Fruit fly (Drosophila melanogaster) whole organism, embryonic: Measurements from ENCODE around the gene BBS1.

Experiments used
- Antp ChIP-seq: fragments of 200-800 bp; sonication (Bioruptor generic); optimal IDR thresholded peaks from 3 replicates; lab custom pipeline; 2016; ENCODE audit warnings: missing biosample characterization, missing genetic modification characterization
- Blimp-1 ChIP-seq: fragments of 200-800 bp; sonication (Bioruptor generic); optimal IDR thresholded peaks from 3 replicates; lab custom pipeline; 2018; ENCODE audit warnings: missing biosample characterization, missing genetic modification characterization, mild to moderate bottlenecking, moderate library complexity, missing genetic modification reagents
- CG10431 ChIP-seq: fragments of 200-800 bp; sonication (Bioruptor generic); optimal IDR thresholded peaks from 3 replicates; lab custom pipeline; 2018; ENCODE audit warnings: missing biosample characterization, mild to moderate bottlenecking, missing genetic modification characterization
- CG11504 ChIP-seq: fragments of 200-800 bp; sonication (Bioruptor generic); optimal IDR thresholded peaks from 3 replicates; lab custom pipeline; 2019; ENCODE audit warnings: missing biosample characterization, mild to moderate bottlenecking, missing genetic modification characterization, moderate library complexity
- CG12219 ChIP-seq: fragments of 200-800 bp; sonication (Bioruptor generic); optimal IDR thresholded peaks from 3 replicates; lab custom pipeline; 2018; ENCODE audit warnings: missing biosample characterization, mild to moderate bottlenecking, missing genetic modification characterization
- CG12942 ChIP-seq: fragments of 200-800 bp; sonication (Bioruptor generic); optimal IDR thresholded peaks from 3 replicates; lab custom pipeline; 2016; ENCODE audit warnings: missing biosample characterization, missing genetic modification characterization
- CG13424 ChIP-seq: fragments of 200-800 bp; sonication (Bioruptor generic); optimal IDR thresholded peaks from 2 replicates; lab custom pipeline; 2019; ENCODE audit warnings: missing biosample characterization, mild to moderate bottlenecking, missing genetic modification characterization, moderate library complexity
- CG1603 ChIP-seq: fragments of 200-800 bp; sonication (Bioruptor generic); optimal IDR thresholded peaks from 2 replicates; lab custom pipeline; 2019; ENCODE audit warnings: missing biosample characterization, mild to moderate bottlenecking, missing genetic modification characterization, moderate library complexity
- CG17359 ChIP-seq: fragments of 200-800 bp; sonication (Bioruptor generic); optimal IDR thresholded peaks from 3 replicates; lab custom pipeline; 2018; ENCODE audit warnings: missing biosample characterization, mild to moderate bottlenecking, missing genetic modification characterization, moderate library complexity
- CG17361 ChIP-seq: fragments of 200-800 bp; sonication (Bioruptor generic); IDR thresholded peaks from 3 replicates; pipeline ENCODE4 v1.3.6; 2022; ENCODE audit warnings: missing biosample characterization, missing genetic modification characterization
- CG18011 ChIP-seq: fragments of 200-800 bp; sonication (Bioruptor generic); optimal IDR thresholded peaks from 2 replicates; lab custom pipeline; 2017; ENCODE audit warnings: missing biosample characterization, missing genetic modification characterization, mild to moderate bottlenecking, moderate library complexity, missing genotype
- CG2678 ChIP-seq: fragments of 200-800 bp; sonication (Bioruptor generic); optimal IDR thresholded peaks from 3 replicates; lab custom pipeline; 2019; ENCODE audit warnings: missing biosample characterization, mild to moderate bottlenecking, missing genetic modification characterization, moderate library complexity
- CG2712 ChIP-seq: fragments of 200-800 bp; optimal IDR thresholded peaks from 3 replicates; lab custom pipeline; 2019; ENCODE audit warnings: missing biosample characterization, mild to moderate bottlenecking, missing genetic modification characterization, moderate library complexity
- CG30020 ChIP-seq: fragments of 200-800 bp; optimal IDR thresholded peaks from 2 replicates; lab custom pipeline; 2019; ENCODE audit warnings: missing biosample characterization, mild to moderate bottlenecking, missing genetic modification characterization, moderate library complexity
- CG3407 ChIP-seq: fragments of 200-800 bp; sonication (Bioruptor generic); optimal IDR thresholded peaks from 2 replicates; lab custom pipeline; 2018; ENCODE audit warnings: missing biosample characterization, mild to moderate bottlenecking, missing genetic modification characterization
- CG7839 ChIP-seq: fragments of 200-800 bp; sonication (Bioruptor generic); optimal IDR thresholded peaks from 3 replicates; lab custom pipeline; 2018; ENCODE audit warnings: missing biosample characterization, mild to moderate bottlenecking, missing genetic modification characterization, moderate library complexity
- Camta ChIP-seq: fragments of 200-800 bp; sonication (Bioruptor generic); optimal IDR thresholded peaks from 2 replicates; lab custom pipeline; 2016; ENCODE audit warnings: missing biosample characterization, missing genetic modification characterization
- Chrac-16 ChIP-seq: fragments of 200-800 bp; sonication (Bioruptor generic); optimal IDR thresholded peaks from 3 replicates; lab custom pipeline; 2016; ENCODE audit warnings: missing biosample characterization, missing genetic modification characterization
- MBD-R2 ChIP-seq: fragments of 200-800 bp; sonication (Bioruptor generic); IDR thresholded peaks from 2 replicates; pipeline ENCODE4 v1.3.6; 2022; ENCODE audit warnings: missing biosample characterization, missing genetic modification characterization
- Med ChIP-seq: fragments of 200-800 bp; sonication (Bioruptor generic); peaks from one replicate; lab custom pipeline; 2016; ENCODE audit warnings: missing biosample characterization, missing genetic modification characterization, mild to moderate bottlenecking, inconsistent platforms, moderate library complexity
- Mes4 ChIP-seq: fragments of 200-800 bp; sonication (Bioruptor generic); optimal IDR thresholded peaks from 2 replicates; lab custom pipeline; 2016; ENCODE audit warnings: missing biosample characterization, missing genetic modification characterization
- Oli ChIP-seq: fragments of 200-800 bp; sonication (Bioruptor generic); optimal IDR thresholded peaks from 2 replicates; lab custom pipeline; 2018; ENCODE audit warnings: missing biosample characterization, mild to moderate bottlenecking, missing genetic modification characterization, moderate library complexity
- Sox102F ChIP-seq: fragments of 200-800 bp; sonication (Bioruptor generic); optimal IDR thresholded peaks from 2 replicates; lab custom pipeline; 2018; ENCODE audit warnings: missing biosample characterization, mild to moderate bottlenecking, missing genetic modification characterization, moderate library complexity
- Taf1 ChIP-seq: fragments of 200-800 bp; sonication (Bioruptor generic); IDR thresholded peaks from 2 replicates; pipeline ENCODE4 v1.3.6; 2022; ENCODE audit warnings: missing biosample characterization, missing genetic modification characterization
- Xbp1 ChIP-seq: fragments of 200-800 bp; sonication (Bioruptor generic); optimal IDR thresholded peaks from 3 replicates; lab custom pipeline; 2016; ENCODE audit warnings: missing biosample characterization, mild to moderate bottlenecking, missing genetic modification characterization
- Xrp1 ChIP-seq: fragments of 200-800 bp; sonication (Bioruptor generic); IDR thresholded peaks from 2 replicates; pipeline ENCODE4 v1.3.6; 2022; ENCODE audit warnings: missing biosample characterization, missing genetic modification characterization
- bsh ChIP-seq, 2 experiments: fragments of 200-800 bp; sonication (Bioruptor generic); optimal IDR thresholded peaks; 2 replicates each; lab custom pipeline; 2017 to 2018; ENCODE audit warnings: mild to moderate bottlenecking in 2 of 2, missing biosample characterization in 2 of 2, missing genetic modification characterization in 2 of 2, moderate library complexity in 1 of 2
- caup ChIP-seq: fragments of 200-800 bp; sonication (Bioruptor generic); optimal IDR thresholded peaks from 3 replicates; lab custom pipeline; 2017; ENCODE audit warnings: missing biosample characterization, mild to moderate bottlenecking, missing genetic modification characterization, moderate library complexity; ENCODE audit not compliant: severe bottlenecking
- chinmo ChIP-seq: fragments of 200-800 bp; sonication (Bioruptor generic); IDR thresholded peaks from 4 replicates; pipeline ENCODE4 v1.3.6; 2022; ENCODE audit warnings: missing biosample characterization, missing genetic modification characterization; ENCODE audit not compliant: partially characterized antibody
- dmrt99B ChIP-seq: fragments of 200-800 bp; sonication (Bioruptor generic); optimal IDR thresholded peaks from 2 replicates; lab custom pipeline; 2018; ENCODE audit warnings: missing biosample characterization, mild to moderate bottlenecking, missing genetic modification characterization, moderate library complexity
- dysf ChIP-seq: fragments of 200-800 bp; sonication (Bioruptor generic); IDR thresholded peaks from 3 replicates; pipeline ENCODE4 v1.3.6; 2022; ENCODE audit warnings: missing biosample characterization, missing genetic modification characterization
- emc ChIP-seq: fragments of 200-800 bp; sonication (Bioruptor generic); optimal IDR thresholded peaks from 2 replicates; lab custom pipeline; 2016; ENCODE audit warnings: missing biosample characterization, missing genetic modification characterization
- ewg ChIP-seq: fragments of 200-800 bp; sonication (Bioruptor generic); optimal IDR thresholded peaks from 3 replicates; lab custom pipeline; 2017; ENCODE audit warnings: mild to moderate bottlenecking, missing biosample characterization, missing genetic modification reagents, missing genetic modification characterization
- fd3F ChIP-seq: fragments of 200-800 bp; sonication (Bioruptor generic); optimal IDR thresholded peaks from 2 replicates; lab custom pipeline; 2018; ENCODE audit warnings: missing biosample characterization, mild to moderate bottlenecking, missing genetic modification characterization, moderate library complexity
- fru ChIP-seq: fragments of >200 bp; optimal IDR thresholded peaks from 2 replicates; lab custom pipeline; 2017
- fu2 ChIP-seq: fragments of 200-800 bp; sonication (Bioruptor generic); optimal IDR thresholded peaks from 2 replicates; lab custom pipeline; 2016; ENCODE audit warnings: missing biosample characterization, missing genetic modification characterization
- gcm ChIP-seq: fragments of 200-800 bp; sonication (Bioruptor generic); optimal IDR thresholded peaks from 2 replicates; lab custom pipeline; 2019; ENCODE audit warnings: missing biosample characterization, mild to moderate bottlenecking, missing genetic modification characterization, moderate library complexity
- grau ChIP-seq: fragments of 200-800 bp; optimal IDR thresholded peaks from 3 replicates; lab custom pipeline; 2019; ENCODE audit warnings: missing biosample characterization, mild to moderate bottlenecking, missing genetic modification characterization, moderate library complexity
- ind ChIP-seq: fragments of 200-800 bp; sonication (Bioruptor generic); optimal IDR thresholded peaks from 3 replicates; lab custom pipeline; 2016; ENCODE audit warnings: missing biosample characterization, missing genetic modification characterization
- lmd ChIP-seq: fragments of 200-800 bp; sonication (Bioruptor generic); IDR thresholded peaks from 2 replicates; pipeline ENCODE4 v1.3.6; 2022; ENCODE audit warnings: missing biosample characterization, missing genetic modification characterization
- mirr ChIP-seq: fragments of 200-800 bp; sonication (Bioruptor generic); optimal IDR thresholded peaks from 3 replicates; lab custom pipeline; 2018; ENCODE audit warnings: missing biosample characterization, mild to moderate bottlenecking, missing genetic modification characterization
- nmo ChIP-seq: fragments of 200-800 bp; sonication (Bioruptor generic); optimal IDR thresholded peaks from 2 replicates; lab custom pipeline; 2018; ENCODE audit warnings: missing biosample characterization, mild to moderate bottlenecking, missing genetic modification characterization, moderate library complexity
- odd ChIP-seq: fragments of 200-800 bp; sonication (Bioruptor generic); optimal IDR thresholded peaks from 2 replicates; lab custom pipeline; 2017; ENCODE audit warnings: missing biosample characterization, mild to moderate bottlenecking, missing genetic modification characterization
- phol ChIP-seq: fragments of 200-800 bp; sonication (Bioruptor generic); optimal IDR thresholded peaks from 3 replicates; lab custom pipeline; 2018; ENCODE audit warnings: missing biosample characterization, mild to moderate bottlenecking, missing genetic modification characterization, moderate library complexity
- sisA ChIP-seq: fragments of 200-800 bp; sonication (Bioruptor generic); IDR thresholded peaks from 2 replicates; pipeline ENCODE4 v1.3.6; 2022; ENCODE audit warnings: missing biosample characterization, missing genetic modification characterization
- so ChIP-seq: fragments of 200-800 bp; sonication (Bioruptor generic); IDR thresholded peaks from 3 replicates; pipeline ENCODE4 v1.3.6; 2022; ENCODE audit warnings: missing biosample characterization, missing genetic modification characterization
- tgo ChIP-seq: fragments of 200-800 bp; sonication (Bioruptor generic); IDR thresholded peaks from 3 replicates; pipeline ENCODE4 v1.3.6; 2022; ENCODE audit warnings: missing biosample characterization, missing genetic modification characterization
- unpg ChIP-seq: fragments of 200-800 bp; sonication (Bioruptor generic); optimal IDR thresholded peaks from 3 replicates; lab custom pipeline; 2018; ENCODE audit warnings: missing biosample characterization, mild to moderate bottlenecking, missing genetic modification characterization, moderate library complexity
- zfh1 ChIP-seq: fragments of 200-800 bp; sonication (Bioruptor generic); IDR thresholded peaks from 3 replicates; pipeline ENCODE4 v1.3.6; 2022; ENCODE audit warnings: missing biosample characterization, missing genetic modification characterization
- zfh2 ChIP-seq: fragments of 200-800 bp; sonication (Bioruptor generic); optimal IDR thresholded peaks from 2 replicates; lab custom pipeline; 2016; ENCODE audit warnings: missing biosample characterization, missing genetic modification characterization

BBS1 gene

dm6 chr3L:7105693-7106092 lies 20.0 kb upstream of the BBS1 start (continued):
- peak in 1 of 2 experiments; percentile 37 for TF ChIP-seq bsh (GFP tag; optimal IDR thresholded peaks at IDR 0.05; lab: Kevin White, UChicago)
- peak; percentile 17 for TF ChIP-seq CG2712 (tag; lab: Kevin White, UChicago)
- peak; percentile 8 for TF ChIP-seq CG7839 (tag; lab: Kevin White, UChicago)
- 0 out of 2 replicates have a peak, but pooled peaks have one; percentile 8 for TF ChIP-seq sisA (GFP tag; lab: Robert Waterston, UW)
- TF ChIP-seq CG30020 (tag; lab: Kevin White, UChicago), result no peak
- no peak for TF ChIP-seq CG12942
- TF ChIP-seq nmo (GFP tag; lab: Kevin White, UChicago), result peak; percentile 3
- no peak for TF ChIP-seq zfh2
- TF ChIP-seq CG3407, result peak; percentile 3
- TF ChIP-seq CG1603, result peak; percentile 46
- TF ChIP-seq CG17361 (GFP tag; lab: Robert Waterston, UW), result 0 out of 3 replicates have a peak, but pooled peaks have one; percentile 32
- peak; percentile 26 for TF ChIP-seq phol (tag; lab: Kevin White, UChicago)
- no peak for TF ChIP-seq MBD-R2 (GFP tag; lab: Robert Waterston, UW)
- TF ChIP-seq Antp, result peak; percentile 12
- TF ChIP-seq CG17359, result peak; percentile 18
- peak; percentile 13 for TF ChIP-seq ind (GFP tag; lab: Kevin White, UChicago)
- peak; percentile 12 for TF ChIP-seq CG13424 (tag; lab: Kevin White, UChicago)
- peak; percentile 49 for TF ChIP-seq Sox102F
- TF ChIP-seq Blimp-1 (GFP tag; lab: Kevin White, UChicago), result peak; percentile 42
- TF ChIP-seq Oli (tag; lab: Kevin White, UChicago), result peak; percentile 38
- TF ChIP-seq CG2678 (tag; lab: Kevin White, UChicago), result peak; percentile 47
- peak; percentile 50 for TF ChIP-seq dmrt99B (tag; lab: Kevin White, UChicago)
- peak; percentile 5 for TF ChIP-seq unpg (GFP tag; lab: Kevin White, UChicago)
- 0 out of 2 replicates have a peak, but pooled peaks have one; percentile 13 for TF ChIP-seq Xrp1

- TF ChIP-seq Camta (GFP tag; lab: Kevin White, UChicago) (no peak), caup (GFP tag; lab: Kevin White, UChicago) (no peak), dysf (0 out of 3 replicates have a peak, but pooled peaks have one; percentile 10), chinmo (GFP tag; lab: Robert Waterston, UW) (no peak), fd3F (GFP tag; lab: Kevin White, UChicago) (no peak), bsh (GFP tag; optimal IDR thresholded peaks at IDR 0.05; lab: Kevin White, UChicago) (peak in 1 of 2 experiments; percentile 31), tgo (no peak), fru (lab: Kevin White, UChicago) (no peak), CG7839 (tag; lab: Kevin White, UChicago) (no peak), grau (tag; lab: Kevin White, UChicago) (peak; percentile 74), CG2678 (tag; lab: Kevin White, UChicago) (no peak), lmd (GFP tag; lab: Robert Waterston, UW) (0 out of 2 replicates have a peak, but pooled peaks have one; percentile 10), Med (GFP tag; lab: Kevin White, UChicago) (peak; percentile 8), mirr (GFP tag; lab: Kevin White, UChicago) (no peak), gcm (GFP tag; lab: Kevin White, UChicago) (no peak), Mes4 (GFP tag; lab: Kevin White, UChicago) (no peak), CG12219 (GFP tag; lab: Kevin White, UChicago) (no peak), CG18011 (GFP tag; lab: Kevin White, UChicago) (no peak), emc (GFP tag; lab: Kevin White, UChicago) (no peak), odd (GFP tag; lab: Kevin White, UChicago) (no peak), CG10431 (GFP tag; lab: Kevin White, UChicago) (no peak), Xbp1 (GFP tag; lab: Kevin White, UChicago) (no peak), ewg (peak; percentile 11), fu2 (GFP tag; lab: Kevin White, UChicago) (no peak), CG11504 (peak; percentile 6), zfh1 (GFP tag; lab: Robert Waterston, UW) (no peak), Chrac-16 (no peak), so (GFP tag; lab: Robert Waterston, UW) (no peak), Taf1 (no peak)
Observed at dm6 chr3L:7113010-7113409, 12.7 kb upstream of the BBS1 start.
